Worm (Caenorhabditis elegans): ENCODE data around the gene H12C20.7.
A peak's percentile ranks its signal among the peaks of the same experiment; 100 is the strongest.

H12C20.7 gene

ce11 chrV:11543564-11543963 lies 29.2 kb downstream of the H12C20.7 start, which contains the start of gene F38B7.2:
Gene F38B7.2 (plus strand): TSS chrV:11543963.
- TF ChIP-seq ceh-9 (tag; optimal IDR thresholded peaks at IDR 0.05) (no peak), mec-3 (tag; optimal IDR thresholded peaks at IDR 0.05; ENCODE audit: borderline replicate concordance) (no peak), hlh-15 (tag; optimal IDR thresholded peaks at IDR 0.05) (no peak), hlh-6 (tag; optimal IDR thresholded peaks at IDR 0.05) (no peak), T23F11.4 (GFP tag; optimal IDR thresholded peaks at IDR 0.05) (no peak), pag-3 (tag; optimal IDR thresholded peaks at IDR 0.05; ENCODE audit: borderline replicate concordance) (no peak), tbx-2 (tag; optimal IDR thresholded peaks at IDR 0.05) (no peak), zip-5 (tag; optimal IDR thresholded peaks at IDR 0.05) (no peak), ceh-24 (tag; optimal IDR thresholded peaks at IDR 0.05) (no peak), ceh-14 (tag; optimal IDR thresholded peaks at IDR 0.05) (no peak), syd-9 (tag; optimal IDR thresholded peaks at IDR 0.05) (no peak), pqm-1 (tag; optimal IDR thresholded peaks at IDR 0.05) (no peak)

DNA sequence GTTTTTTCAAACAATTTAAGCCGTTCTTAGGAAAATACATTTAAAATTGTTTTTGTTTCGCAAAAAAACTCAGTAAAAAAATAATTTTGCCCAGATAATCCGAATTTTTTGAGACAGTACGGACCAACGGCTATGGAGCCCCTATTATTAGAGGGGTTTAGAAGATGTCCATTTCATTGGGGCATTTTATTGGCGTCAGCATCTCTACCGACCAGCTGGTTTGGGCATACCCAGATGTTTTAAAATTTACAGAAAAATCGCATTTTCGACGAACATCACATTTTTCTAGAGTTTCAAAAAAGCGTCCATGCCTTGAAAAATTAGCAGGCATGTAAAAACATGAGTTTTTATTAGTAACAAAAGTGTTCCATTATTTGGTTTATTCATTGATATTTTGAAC lies 31.5 kb downstream of the H12C20.7 start:
- TF ChIP-seq C38D4.7 (GFP tag; optimal IDR thresholded peaks at IDR 0.05) (peak; percentile 24), mec-3 (tag; optimal IDR thresholded peaks at IDR 0.05; ENCODE audit: borderline replicate concordance) (no peak)

DNA sequence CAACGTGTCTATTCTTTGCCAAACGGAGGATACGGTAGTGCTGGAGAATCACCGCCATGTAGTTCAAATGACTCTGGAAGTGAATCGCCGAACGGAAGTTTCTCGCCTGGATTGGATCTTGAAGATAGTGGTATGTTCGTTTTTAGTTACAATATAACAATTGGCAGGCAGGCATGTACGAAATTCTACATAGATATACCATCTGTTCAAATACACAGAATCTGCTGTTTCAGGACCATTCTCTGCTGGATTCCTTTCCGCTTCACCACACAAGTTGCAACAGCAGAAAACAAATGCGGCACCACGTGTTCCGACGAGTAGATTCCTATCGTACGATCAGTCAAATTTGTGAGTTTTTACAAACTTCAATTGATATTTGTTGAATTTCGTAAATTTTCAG lies 33.3 kb downstream of the H12C20.7 start:
- no peak for TF ChIP-seq che-1 (tag; optimal IDR thresholded peaks at IDR 0.05)
- TF ChIP-seq fkh-10 (GFP tag; optimal IDR thresholded peaks at IDR 0.05), result no peak
- TF ChIP-seq dve-1 (tag; optimal IDR thresholded peaks at IDR 0.05), result no peak
- no peak for TF ChIP-seq ztf-16 (tag; optimal IDR thresholded peaks at IDR 0.05)
- no peak for TF ChIP-seq pha-4 (tag; optimal IDR thresholded peaks at IDR 0.05)
- no peak for TF ChIP-seq nhr-232 (tag; optimal IDR thresholded peaks at IDR 0.05)
- TF ChIP-seq T23F11.4 (GFP tag; optimal IDR thresholded peaks at IDR 0.05), result no peak
- TF ChIP-seq hlh-6 (tag; optimal IDR thresholded peaks at IDR 0.05), result no peak
- no peak for TF ChIP-seq madf-2 (tag; optimal IDR thresholded peaks at IDR 0.05)
- no peak for TF ChIP-seq unc-86 (tag; optimal IDR thresholded peaks at IDR 0.05)
- TF ChIP-seq unc-55 (GFP tag; optimal IDR thresholded peaks at IDR 0.05), result no peak
- TF ChIP-seq unc-42 (tag; optimal IDR thresholded peaks at IDR 0.05), result no peak
- TF ChIP-seq tbx-7 (tag; optimal IDR thresholded peaks at IDR 0.05), result no peak
- no peak for TF ChIP-seq C08G9.2 (tag; optimal IDR thresholded peaks at IDR 0.05)
- TF ChIP-seq pha-2 (tag; optimal IDR thresholded peaks at IDR 0.05), result no peak

DNA sequence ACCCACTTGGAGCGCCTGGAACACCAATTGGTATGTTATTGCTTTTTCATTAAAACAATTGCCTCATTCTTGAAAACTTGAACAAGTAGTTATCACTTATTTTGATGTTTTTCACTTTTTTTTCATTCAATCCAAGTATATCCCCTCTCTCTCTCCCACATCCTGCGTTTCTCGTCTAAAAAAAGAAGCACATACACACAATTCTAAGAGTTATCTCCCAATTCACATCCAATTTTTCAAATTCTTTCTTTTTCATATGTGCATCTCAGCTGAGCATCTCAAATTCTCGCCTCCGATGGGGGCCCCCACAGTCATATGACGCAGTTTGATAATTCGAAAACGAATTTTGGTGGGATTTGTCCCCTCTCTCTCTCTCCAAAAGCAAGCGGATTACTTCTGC lies 36.1 kb downstream of the H12C20.7 start:
- TF ChIP-seq che-1 (tag; optimal IDR thresholded peaks at IDR 0.05), result no peak
- TF ChIP-seq unc-42 (tag; optimal IDR thresholded peaks at IDR 0.05), result peak; percentile 58

DNA sequence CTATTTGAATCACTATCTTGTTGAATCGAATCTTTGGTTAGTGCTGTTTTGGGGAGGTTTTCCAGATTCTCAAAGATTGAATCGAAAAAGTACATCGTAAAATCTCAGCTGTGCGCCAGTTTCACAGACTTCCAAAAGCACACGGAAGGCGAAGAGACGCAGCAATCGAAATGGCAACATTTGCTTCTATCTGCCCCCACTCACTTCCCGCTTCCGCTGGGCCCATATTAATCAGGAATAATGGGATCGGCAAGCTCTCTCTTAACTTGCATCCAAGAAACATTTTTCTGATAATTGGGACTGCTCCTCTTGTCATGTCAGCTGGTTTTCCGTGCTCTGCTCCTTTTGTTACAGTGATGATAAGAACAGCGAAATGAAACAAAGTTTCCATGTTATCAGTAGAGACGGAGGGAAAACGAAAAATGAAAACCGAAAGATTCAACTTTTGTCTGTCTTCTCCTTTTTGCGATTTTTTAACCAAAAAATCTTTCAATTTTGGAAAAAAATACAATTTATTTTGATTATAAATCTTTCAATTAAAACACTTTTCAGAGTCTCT lies 37.2 kb downstream of the H12C20.7 start:
- TF ChIP-seq ceh-31 (tag; optimal IDR thresholded peaks at IDR 0.05), result no peak
- TF ChIP-seq tbx-2 (tag; optimal IDR thresholded peaks at IDR 0.05), result no peak
- peak; percentile 33 for TF ChIP-seq rnt-1 (tag; optimal IDR thresholded peaks at IDR 0.05)
- no peak for TF ChIP-seq ref-2 (tag; optimal IDR thresholded peaks at IDR 0.05)
- no peak for TF ChIP-seq elt-2 (tag; optimal IDR thresholded peaks at IDR 0.05)
- no peak for TF ChIP-seq hlh-30 (tag; optimal IDR thresholded peaks at IDR 0.05; ENCODE audit: insufficient read depth)
- TF ChIP-seq hlh-15 (tag; optimal IDR thresholded peaks at IDR 0.05), result no peak
- peak; percentile 3 for TF ChIP-seq nfya-1 (tag; optimal IDR thresholded peaks at IDR 0.05)
- no peak for TF ChIP-seq unc-86 (tag; optimal IDR thresholded peaks at IDR 0.05)
- no peak for TF ChIP-seq F13H6.1 (tag; optimal IDR thresholded peaks at IDR 0.05)
- no peak for TF ChIP-seq ahr-1 (tag; optimal IDR thresholded peaks at IDR 0.05)
- TF ChIP-seq ceh-14 (tag; optimal IDR thresholded peaks at IDR 0.05), result no peak
- TF ChIP-seq ztf-16 (tag; optimal IDR thresholded peaks at IDR 0.05), result no peak
- no peak for TF ChIP-seq hlh-8 (tag; optimal IDR thresholded peaks at IDR 0.05)
- no peak for TF ChIP-seq dve-1 (tag; optimal IDR thresholded peaks at IDR 0.05)
- TF ChIP-seq ceh-2 (tag; optimal IDR thresholded peaks at IDR 0.05), result no peak
- no peak for TF ChIP-seq ceh-30 (tag; optimal IDR thresholded peaks at IDR 0.05)
- no peak for TF ChIP-seq fkh-10 (GFP tag; optimal IDR thresholded peaks at IDR 0.05)
- TF ChIP-seq nhr-232 (tag; optimal IDR thresholded peaks at IDR 0.05), result no peak
- TF ChIP-seq pag-3 (tag; optimal IDR thresholded peaks at IDR 0.05; ENCODE audit: borderline replicate concordance), result no peak
- TF ChIP-seq ceh-18 (tag; optimal IDR thresholded peaks at IDR 0.05), result peak; percentile 25
- TF ChIP-seq unc-3 (GFP tag; conservative IDR thresholded peaks at IDR 0.05), result no peak
- no peak for TF ChIP-seq unc-3 (tag; optimal IDR thresholded peaks at IDR 0.05)
- TF ChIP-seq unc-42 (tag; optimal IDR thresholded peaks at IDR 0.05), result no peak
- no peak for TF ChIP-seq tbx-7 (tag; optimal IDR thresholded peaks at IDR 0.05)
- no peak for TF ChIP-seq elt-4 (tag; optimal IDR thresholded peaks at IDR 0.05)
- TF ChIP-seq syd-9 (tag; optimal IDR thresholded peaks at IDR 0.05), result no peak

All from whole organism, late embryonic.